Fruit fly (Drosophila melanogaster) whole organism, embryonic: ENCODE measurements around the gene CG3652.

Experiments
- Bdp1 ChIP-seq: fragments of 200-800 bp; sonication (Bioruptor generic); optimal IDR thresholded peaks from 3 replicates; lab custom pipeline; 2016; ENCODE audit warnings: missing biosample characterization, missing genetic modification characterization
- Bgb ChIP-seq: fragments of 200-800 bp; sonication (Bioruptor generic); IDR thresholded peaks from 2 replicates; pipeline ENCODE4 v1.3.6; 2022; ENCODE audit warnings: missing biosample characterization, missing genetic modification characterization; ENCODE audit not compliant: partially characterized antibody
- CG10321 ChIP-seq: fragments of 200-800 bp; sonication (Bioruptor generic); IDR thresholded peaks from 2 replicates; pipeline ENCODE4 v1.3.6; 2022; ENCODE audit warnings: missing biosample characterization, missing genetic modification characterization
- CG14860 ChIP-seq: fragments of 200-800 bp; sonication (Bioruptor generic); IDR thresholded peaks from 3 replicates; pipeline ENCODE4 v1.3.6; 2022; ENCODE audit warnings: missing biosample characterization, missing genetic modification characterization; ENCODE audit not compliant: partially characterized antibody
- CG14965 ChIP-seq: fragments of 200-800 bp; sonication (Bioruptor generic); optimal IDR thresholded peaks from 2 replicates; lab custom pipeline; 2016; ENCODE audit warnings: missing biosample characterization, missing genetic modification characterization, borderline replicate concordance
- CG15479 ChIP-seq: fragments of 200-800 bp; sonication (Bioruptor generic); optimal IDR thresholded peaks from 3 replicates; lab custom pipeline; 2019; ENCODE audit warnings: missing biosample characterization, mild to moderate bottlenecking, missing genetic modification characterization, moderate library complexity
- CG1647 ChIP-seq: fragments of 200-800 bp; sonication (Bioruptor generic); optimal IDR thresholded peaks from 3 replicates; lab custom pipeline; 2016; ENCODE audit warnings: missing biosample characterization, missing genetic modification characterization
- CG16813 ChIP-seq: fragments of 200-800 bp; sonication (Bioruptor generic); IDR thresholded peaks from 3 replicates; pipeline ENCODE4 v1.3.6; 2022; ENCODE audit warnings: missing biosample characterization, missing genetic modification characterization; ENCODE audit not compliant: partially characterized antibody
- CG2712 ChIP-seq: fragments of 200-800 bp; optimal IDR thresholded peaks from 3 replicates; lab custom pipeline; 2019; ENCODE audit warnings: missing biosample characterization, mild to moderate bottlenecking, missing genetic modification characterization, moderate library complexity
- CG30431 ChIP-seq: fragments of 200-800 bp; sonication (Bioruptor generic); optimal IDR thresholded peaks from 2 replicates; lab custom pipeline; 2017; ENCODE audit warnings: missing biosample characterization, missing genetic modification characterization
- CG34224 ChIP-seq: fragments of 200-800 bp; sonication (Bioruptor generic); IDR thresholded peaks from 3 replicates; pipeline ENCODE4 v1.3.6; 2022; ENCODE audit warnings: missing biosample characterization, missing genetic modification characterization; ENCODE audit not compliant: partially characterized antibody
- CG42726 ChIP-seq: fragments of 200-800 bp; sonication (Bioruptor generic); IDR thresholded peaks from 2 replicates; pipeline ENCODE4 v1.3.6; 2022; ENCODE audit warnings: missing biosample characterization, missing genetic modification characterization; ENCODE audit not compliant: partially characterized antibody
- CG6791 ChIP-seq: fragments of 200-800 bp; sonication (Bioruptor generic); IDR thresholded peaks from 3 replicates; pipeline ENCODE4 v1.3.6; 2022; ENCODE audit warnings: missing biosample characterization, missing genetic modification characterization; ENCODE audit not compliant: partially characterized antibody
- CG7963 ChIP-seq: fragments of 200-800 bp; sonication (Bioruptor generic); IDR thresholded peaks from 3 replicates; pipeline ENCODE4 v1.3.6; 2022; ENCODE audit warnings: missing biosample characterization, missing genetic modification characterization; ENCODE audit not compliant: partially characterized antibody
- CG8089 ChIP-seq: fragments of 200-800 bp; sonication (Bioruptor generic); optimal IDR thresholded peaks from 3 replicates; lab custom pipeline; 2016; ENCODE audit warnings: missing biosample characterization, missing genetic modification characterization
- CG9727 ChIP-seq: fragments of 200-800 bp; sonication (Bioruptor generic); optimal IDR thresholded peaks from 3 replicates; lab custom pipeline; 2017; ENCODE audit warnings: missing biosample characterization, mild to moderate bottlenecking, missing genetic modification characterization
- D19A ChIP-seq: fragments of 200-800 bp; optimal IDR thresholded peaks from 3 replicates; lab custom pipeline; 2019; ENCODE audit warnings: missing biosample characterization, mild to moderate bottlenecking, missing genetic modification characterization, moderate library complexity
- D19B ChIP-seq: fragments of 200-800 bp; sonication (Bioruptor generic); optimal IDR thresholded peaks from 2 replicates; lab custom pipeline; 2017; ENCODE audit warnings: missing biosample characterization, mild to moderate bottlenecking, missing genetic modification characterization
- Doc3 ChIP-seq: fragments of 200-800 bp; sonication (Bioruptor generic); IDR thresholded peaks from 3 replicates; pipeline ENCODE4 v1.3.6; 2022; ENCODE audit warnings: missing biosample characterization, missing genetic modification characterization; ENCODE audit not compliant: partially characterized antibody
- H2.0 ChIP-seq: fragments of 200-800 bp; sonication (Bioruptor generic); IDR thresholded peaks from 2 replicates; pipeline ENCODE4 v1.3.6; 2022; ENCODE audit warnings: missing biosample characterization, missing genetic modification characterization
- HLH4C ChIP-seq: fragments of 200-800 bp; sonication (Bioruptor generic); IDR thresholded peaks from 3 replicates; pipeline ENCODE4 v1.3.6; 2022; ENCODE audit warnings: missing biosample characterization, missing genetic modification characterization; ENCODE audit not compliant: partially characterized antibody
- HmgZ ChIP-seq: fragments of 200-800 bp; sonication (Bioruptor generic); optimal IDR thresholded peaks from 2 replicates; lab custom pipeline; 2018; ENCODE audit warnings: missing biosample characterization, mild to moderate bottlenecking, missing genetic modification characterization
- Mrtf ChIP-seq: fragments of 200-800 bp; sonication (Bioruptor generic); IDR thresholded peaks from 3 replicates; pipeline ENCODE4 v1.3.6; 2022; ENCODE audit warnings: missing biosample characterization, missing genetic modification characterization
- Opbp ChIP-seq: fragments of 200-800 bp; sonication (Bioruptor generic); IDR thresholded peaks from 3 replicates; pipeline ENCODE4 v1.3.6; 2022; ENCODE audit warnings: missing biosample characterization, missing genetic modification characterization; ENCODE audit not compliant: partially characterized antibody
- Scr ChIP-seq: fragments of 200-800 bp; sonication (Bioruptor generic); IDR thresholded peaks from 2 replicates; pipeline ENCODE4 v1.3.6; 2022; ENCODE audit warnings: missing biosample characterization, missing genetic modification characterization; ENCODE audit not compliant: partially characterized antibody
- amos ChIP-seq: fragments of 200-800 bp; sonication (Bioruptor generic); IDR thresholded peaks from 2 replicates; pipeline ENCODE4 v1.3.6; 2022; ENCODE audit warnings: missing biosample characterization, missing genetic modification characterization; ENCODE audit not compliant: partially characterized antibody
- ato ChIP-seq: fragments of 200-800 bp; sonication (Bioruptor generic); IDR thresholded peaks from 2 replicates; pipeline ENCODE4 v1.3.6; 2022; ENCODE audit warnings: missing biosample characterization, missing genetic modification characterization; ENCODE audit not compliant: partially characterized antibody
- bbx ChIP-seq: fragments of 200-800 bp; sonication (Bioruptor generic); IDR thresholded peaks from 2 replicates; pipeline ENCODE4 v1.3.6; 2022; ENCODE audit warnings: missing biosample characterization, missing genetic modification characterization; ENCODE audit not compliant: partially characterized antibody
- crol ChIP-seq: fragments of 200-800 bp; sonication (Bioruptor generic); IDR thresholded peaks from 2 replicates; pipeline ENCODE4 v1.3.6; 2022; ENCODE audit warnings: missing biosample characterization, missing genetic modification characterization
- hb ChIP-seq: fragments of 200-800 bp; sonication (Bioruptor generic); IDR thresholded peaks from 3 replicates; pipeline ENCODE4 v1.3.6; 2022; ENCODE audit warnings: missing biosample characterization, missing genetic modification characterization; ENCODE audit not compliant: partially characterized antibody
- knrl ChIP-seq: fragments of 200-800 bp; sonication (Bioruptor generic); IDR thresholded peaks from 3 replicates; pipeline ENCODE4 v1.3.6; 2022; ENCODE audit warnings: missing biosample characterization, missing genetic modification characterization; ENCODE audit not compliant: partially characterized antibody
- nerfin-2 ChIP-seq: fragments of 200-800 bp; sonication (Bioruptor generic); IDR thresholded peaks from 2 replicates; pipeline ENCODE4 v1.3.6; 2022; ENCODE audit warnings: missing biosample characterization, missing genetic modification characterization; ENCODE audit not compliant: partially characterized antibody
- slbo ChIP-seq: fragments of 200-800 bp; sonication (Bioruptor generic); IDR thresholded peaks from 2 replicates; pipeline ENCODE4 v1.3.6; 2022; ENCODE audit warnings: missing biosample characterization, missing genetic modification characterization
- tna ChIP-seq: fragments of 200-800 bp; sonication (Bioruptor generic); IDR thresholded peaks from 2 replicates; pipeline ENCODE4 v1.3.6; 2022; ENCODE audit warnings: missing biosample characterization, missing genetic modification characterization; ENCODE audit not compliant: partially characterized antibody
- zen2 ChIP-seq: fragments of 200-800 bp; sonication (Bioruptor generic); IDR thresholded peaks from 3 replicates; pipeline ENCODE4 v1.3.6; 2022; ENCODE audit warnings: missing biosample characterization, missing genetic modification characterization; ENCODE audit not compliant: partially characterized antibody

Gene CG3652

DNA sequence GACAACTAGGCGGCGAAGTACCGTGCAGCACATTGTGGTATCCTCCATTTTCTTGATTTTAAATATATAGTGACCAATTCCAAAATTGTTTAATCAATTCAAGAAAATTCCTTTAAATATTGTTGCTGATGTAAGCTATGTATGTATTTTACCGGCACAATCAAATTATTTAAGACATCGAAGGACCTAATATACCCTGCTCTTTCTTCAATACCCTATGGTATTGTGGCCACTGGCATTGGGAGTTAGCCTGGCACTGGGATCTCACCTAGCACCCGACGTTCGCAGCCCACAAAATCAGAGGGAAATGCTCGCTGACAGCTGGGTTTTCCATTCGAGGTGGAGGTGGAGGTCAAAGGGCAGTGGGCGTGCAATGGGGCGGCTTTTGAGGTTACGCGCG is 28.5 kb upstream of the CG3652 start (continued):
- no peak for TF ChIP-seq CG14965 (GFP tag; lab: Kevin White, UChicago)
- peak; percentile 66 for TF ChIP-seq D19B (GFP tag; lab: Kevin White, UChicago)
- TF ChIP-seq HmgZ (tag; lab: Kevin White, UChicago), result no peak

DNA sequence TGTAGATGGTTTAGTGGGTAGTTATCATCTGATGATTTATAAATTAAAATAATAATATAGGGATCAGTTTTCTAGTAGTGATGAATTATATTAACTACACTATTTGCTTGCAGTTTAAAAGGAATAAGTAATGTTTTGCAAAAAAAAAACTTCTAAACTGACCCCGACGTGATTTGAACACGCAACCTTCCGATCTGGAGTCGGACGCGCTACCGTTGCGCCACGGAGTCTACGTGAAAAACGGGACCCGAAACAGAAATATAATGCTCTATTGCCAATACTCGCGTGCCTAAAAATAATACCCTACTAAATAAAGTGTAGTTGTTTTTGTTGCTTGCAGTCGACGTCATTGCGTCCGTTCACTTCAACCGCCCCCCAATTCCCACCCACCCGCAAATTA is 25.1 kb upstream of the CG3652 start:
- 0 out of 2 replicates have a peak, but pooled peaks have one; percentile 4 for TF ChIP-seq slbo (GFP tag; lab: Robert Waterston, UW)
- peak; percentile 69; the same call in 2 of the 3 replicates for TF ChIP-seq Opbp (GFP tag; lab: Robert Waterston, UW)
- TF ChIP-seq CG30431 (GFP tag; lab: Kevin White, UChicago), result no peak
- no peak for TF ChIP-seq CG10321 (GFP tag; lab: Robert Waterston, UW)
- peak; percentile 68 for TF ChIP-seq HLH4C (GFP tag; lab: Robert Waterston, UW)
- peak; percentile 55 for TF ChIP-seq CG42726 (GFP tag; lab: Robert Waterston, UW)
- TF ChIP-seq amos (GFP tag; lab: Robert Waterston, UW), result peak; percentile 67; the same call in 1 of the 2 replicates
- TF ChIP-seq CG7963 (GFP tag; lab: Robert Waterston, UW), result peak; percentile 51; the same call in 2 of the 3 replicates
- TF ChIP-seq CG14860 (GFP tag; lab: Robert Waterston, UW), result peak; percentile 59
- TF ChIP-seq CG16813 (GFP tag; lab: Robert Waterston, UW), result peak; percentile 50; the same call in 2 of the 3 replicates
- peak; percentile 42; the same call in 2 of the 3 replicates for TF ChIP-seq zen2 (GFP tag; lab: Robert Waterston, UW)
- TF ChIP-seq Bgb (GFP tag; lab: Robert Waterston, UW), result peak; percentile 76
- TF ChIP-seq CG8089 (GFP tag; lab: Kevin White, UChicago), result no peak
- TF ChIP-seq CG9727, result no peak
- TF ChIP-seq crol (GFP tag; lab: Robert Waterston, UW), result peak; percentile 54; the same call in 1 of the 2 replicates
- TF ChIP-seq CG1647 (GFP tag; lab: Kevin White, UChicago), result no peak
- TF ChIP-seq hb (GFP tag; lab: Robert Waterston, UW), result peak; percentile 50; the same call in 1 of the 3 replicates
- TF ChIP-seq Bdp1 (GFP tag; lab: Kevin White, UChicago), result peak; percentile 93
- peak; percentile 22 for TF ChIP-seq D19A
- no peak for TF ChIP-seq Mrtf (GFP tag; lab: Robert Waterston, UW)
- TF ChIP-seq nerfin-2 (GFP tag; lab: Robert Waterston, UW), result peak; percentile 46; the same call in 1 of the 2 replicates
- TF ChIP-seq CG34224 (GFP tag; lab: Robert Waterston, UW), result 0 out of 3 replicates have a peak, but pooled peaks have one; percentile 35
- peak; percentile 52 for TF ChIP-seq Scr (GFP tag; lab: Robert Waterston, UW)
- TF ChIP-seq CG15479 (GFP tag; lab: Kevin White, UChicago), result peak; percentile 24
- peak; percentile 42; the same call in 1 of the 3 replicates for TF ChIP-seq knrl
- peak; percentile 67 for TF ChIP-seq bbx
- peak; percentile 77 for TF ChIP-seq CG6791 (GFP tag; lab: Robert Waterston, UW)
- 0 out of 3 replicates have a peak, but pooled peaks have one; percentile 22 for TF ChIP-seq Doc3 (GFP tag; lab: Robert Waterston, UW)
- peak; percentile 37; the same call in 1 of the 2 replicates for TF ChIP-seq ato (GFP tag; lab: Robert Waterston, UW)
- no peak for TF ChIP-seq H2.0
- TF ChIP-seq tna (GFP tag; lab: Robert Waterston, UW), result peak; percentile 21; the same call in 1 of the 2 replicates
- TF ChIP-seq CG2712 (tag; lab: Kevin White, UChicago), result no peak
